Worm (Caenorhabditis elegans) whole organism, L4 larva: ENCODE measurements around the gene fbxa-54.

Experiments
- ZK546.5 ChIP-seq, 2 experiments: sonication (generic microtip); optimal IDR thresholded peaks; 2 replicates each; lab custom pipeline; 2017; ENCODE audit warnings: missing biosample characterization in 2 of 2, missing genetic modification characterization in 2 of 2
- aly-2 ChIP-seq: sonication (generic microtip); optimal IDR thresholded peaks from 2 replicates; lab custom pipeline; 2018; ENCODE audit warnings: missing biosample characterization, missing genetic modification characterization
- ama-1 ChIP-seq: fragments of 150-350 bp; optimal IDR thresholded peaks from 2 replicates; lab custom pipeline; 2014; ENCODE audit warnings: inconsistent platforms, mixed read lengths
- egl-27 ChIP-seq: sonication (generic microtip); optimal IDR thresholded peaks from 3 replicates; lab custom pipeline; 2017; ENCODE audit warnings: missing biosample characterization, missing genetic modification reagents, missing genetic modification characterization
- hlh-11 ChIP-seq: fragments of 200-800 bp; sonication (Bioruptor generic); optimal IDR thresholded peaks from 2 replicates; lab custom pipeline; 2018; ENCODE audit warnings: mild to moderate bottlenecking, missing genetic modification characterization, missing compliant biosample characterization
- pha-4 ChIP-seq, 2 experiments: fragments of 150-350 bp in 1 of 2; fragments of 200-800 bp in 1 of 2; sonication (Bioruptor generic) in 1 of 2; IDR thresholded peaks in 1 of 2; optimal IDR thresholded peaks in 1 of 2; 2 replicates each; pipeline versions ENCODE4 v1.3.6 to Lab custom; 2014 to 2022; ENCODE audit warnings: missing genetic modification characterization in 2 of 2, missing genetic modification reagents in 2 of 2, missing biosample characterization in 1 of 2, missing compliant biosample characterization in 1 of 2
- unc-39 ChIP-seq: sonication (generic microtip); optimal IDR thresholded peaks from 2 replicates; lab custom pipeline; 2017; ENCODE audit warnings: missing biosample characterization, missing genetic modification characterization
- ztf-7 ChIP-seq: fragments of 150-350 bp; optimal IDR thresholded peaks from 2 replicates; lab custom pipeline; 2014; ENCODE audit warnings: missing biosample characterization, missing genetic modification characterization

DNA sequence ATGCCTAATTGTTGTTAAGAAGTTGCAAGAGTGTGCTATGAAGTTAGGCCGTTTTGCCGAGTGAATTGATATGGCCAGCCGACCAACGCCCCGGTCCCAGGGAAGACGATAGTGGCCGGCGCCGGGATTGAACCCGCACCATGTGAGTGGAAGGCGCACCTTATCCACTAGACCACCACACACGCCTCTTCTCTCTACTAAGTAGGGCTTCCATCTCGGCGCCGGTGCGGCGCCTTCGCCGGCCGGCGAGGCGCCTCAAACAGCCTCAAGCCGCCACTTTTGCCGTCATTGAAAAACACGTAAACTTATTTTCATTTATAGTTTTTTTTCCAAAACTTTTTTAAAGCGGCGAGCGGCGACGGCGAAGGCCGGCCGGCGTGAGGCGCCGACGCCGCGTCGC, 22.8 kb downstream of the fbxa-54 start:
- no peak for TF ChIP-seq aly-2 (tag; lab: Kevin White, UChicago)
- no peak for TF ChIP-seq egl-27
- 0 out of 2 replicates have a peak, but pooled peaks have one; percentile 48 for TF ChIP-seq pha-4 (GFP tag; IDR thresholded peaks at IDR 0.05; lab: Robert Waterston, UW)
- TF ChIP-seq pha-4 (tag; optimal IDR thresholded peaks at IDR 0.05; lab: Kevin White, UChicago), result no peak
- no peak for TF ChIP-seq hlh-11 (tag; lab: Kevin White, UChicago)
- TF ChIP-seq ZK546.5 (tag; optimal IDR thresholded peaks at IDR 0.05; lab: Kevin White, UChicago), result no peak
- no peak for TF ChIP-seq ztf-7 (tag; lab: Kevin White, UChicago)
- TF ChIP-seq ama-1 (lab: Kevin White, UChicago), result no peak
- TF ChIP-seq unc-39 (tag; lab: Kevin White, UChicago), result no peak
